Worm (Caenorhabditis elegans) whole organism, young adult: ENCODE results near the gene C33C12.4.

Experiments
- F22D6.2 ChIP-seq: sonication (generic microtip); optimal IDR thresholded peaks from 2 replicates; lab custom pipeline; 2016; ENCODE audit warnings: mild to moderate bottlenecking, missing genetic modification characterization, missing compliant biosample characterization
- F37B4.10 ChIP-seq: fragments of 200-800 bp; sonication (Bioruptor generic); IDR thresholded peaks from 2 replicates; pipeline ENCODE4 v1.3.6; 2022; ENCODE audit warnings: missing genetic modification characterization, missing compliant biosample characterization
- F52B5.7 ChIP-seq: sonication (generic microtip); optimal IDR thresholded peaks from 2 replicates; lab custom pipeline; 2016; ENCODE audit warnings: mild to moderate bottlenecking, missing genetic modification characterization, missing compliant biosample characterization
- F55B11.4 ChIP-seq: sonication (generic microtip); optimal IDR thresholded peaks from 2 replicates; lab custom pipeline; 2016; ENCODE audit warnings: missing compliant biosample characterization, missing genetic modification characterization, borderline replicate concordance; ENCODE audit not compliant: insufficient read depth
- T26A5.8 ChIP-seq: sonication (generic microtip); optimal IDR thresholded peaks from 2 replicates; lab custom pipeline; 2016; ENCODE audit warnings: missing genetic modification characterization, missing compliant biosample characterization
- ama-1 ChIP-seq, 3 experiments: fragments of 150-350 bp in 1 of 3; sonication (generic microtip) in 2 of 3; optimal IDR thresholded peaks; 2 replicates each; lab custom pipeline; 2014 to 2018; ENCODE audit warnings: missing biosample characterization in 2 of 3, missing genetic modification characterization in 2 of 3, missing genetic modification reagents in 2 of 3
- atf-7 ChIP-seq: sonication (generic microtip); optimal IDR thresholded peaks from 2 replicates; lab custom pipeline; 2017; ENCODE audit warnings: mild to moderate bottlenecking, missing genetic modification characterization, missing compliant biosample characterization
- bed-1 ChIP-seq: fragments of 200-800 bp; sonication (Bioruptor generic); IDR thresholded peaks from 2 replicates; pipeline ENCODE4 v1.3.6; 2022; ENCODE audit warnings: missing genetic modification reagents, missing genetic modification characterization, missing compliant biosample characterization
- bed-2 ChIP-seq: fragments of 200-800 bp; sonication (Bioruptor generic); IDR thresholded peaks from 2 replicates; pipeline ENCODE4 v1.3.6; 2022; ENCODE audit warnings: missing genetic modification reagents, missing genetic modification characterization, missing compliant biosample characterization
- cebp-1 ChIP-seq, 2 experiments: fragments of 200-800 bp in 1 of 2; sonication (Bioruptor generic) in 1 of 2; sonication (generic microtip) in 1 of 2; IDR thresholded peaks in 1 of 2; optimal IDR thresholded peaks in 1 of 2; 2 replicates each; pipeline versions ENCODE4 v1.3.6 to Lab custom; 2017 to 2022; ENCODE audit warnings: missing compliant biosample characterization in 2 of 2, missing genetic modification characterization in 2 of 2, mild to moderate bottlenecking in 1 of 2, missing genetic modification reagents in 1 of 2, moderate library complexity in 1 of 2
- ceh-27 ChIP-seq: fragments of 200-800 bp; sonication (Bioruptor generic); optimal IDR thresholded peaks from 2 replicates; lab custom pipeline; 2018; ENCODE audit warnings: mild to moderate bottlenecking, missing genetic modification characterization, moderate library complexity, missing compliant biosample characterization
- ceh-58 ChIP-seq: fragments of 200-800 bp; sonication (Bioruptor generic); IDR thresholded peaks from 2 replicates; pipeline ENCODE4 v1.3.6; 2022; ENCODE audit warnings: missing genetic modification characterization, missing compliant biosample characterization
- chd-7 ChIP-seq: sonication (generic microtip); optimal IDR thresholded peaks from 2 replicates; lab custom pipeline; 2016; ENCODE audit warnings: mild to moderate bottlenecking, missing genetic modification characterization, moderate library complexity, missing compliant biosample characterization
- die-1 ChIP-seq: sonication (generic microtip); optimal IDR thresholded peaks from 2 replicates; lab custom pipeline; 2016; ENCODE audit warnings: missing genotype, mild to moderate bottlenecking, missing genetic modification characterization, missing compliant biosample characterization
- egl-44 ChIP-seq: fragments of 200-800 bp; sonication (Bioruptor generic); IDR thresholded peaks from 2 replicates; pipeline ENCODE4 v1.3.6; 2022; ENCODE audit warnings: missing genetic modification reagents, missing genetic modification characterization, missing compliant biosample characterization
- ekl-4 ChIP-seq: fragments of 200-800 bp; sonication (Bioruptor generic); IDR thresholded peaks from 2 replicates; pipeline ENCODE4 v1.3.6; 2022; ENCODE audit warnings: missing genetic modification reagents, missing genetic modification characterization, missing compliant biosample characterization
- gei-17 ChIP-seq: fragments of 200-800 bp; sonication (Bioruptor generic); optimal IDR thresholded peaks from 2 replicates; lab custom pipeline; 2018; ENCODE audit warnings: mild to moderate bottlenecking, missing genetic modification characterization, missing compliant biosample characterization
- him-1 ChIP-seq: sonication (generic microtip); optimal IDR thresholded peaks from 2 replicates; lab custom pipeline; 2016; ENCODE audit warnings: missing genotype, missing genetic modification reagents, missing genetic modification characterization, missing compliant biosample characterization
- hlh-26 ChIP-seq: fragments of 200-800 bp; sonication (Bioruptor generic); conservative IDR thresholded peaks from 2 replicates; pipeline ENCODE4 v1.3.6; 2022; ENCODE audit warnings: missing genetic modification reagents, missing genetic modification characterization, missing compliant biosample characterization
- hmg-1.2 ChIP-seq: fragments of 200-800 bp; sonication (Bioruptor generic); IDR thresholded peaks from 2 replicates; pipeline ENCODE4 v1.3.6; 2022; ENCODE audit warnings: missing genetic modification reagents, missing genetic modification characterization, missing compliant biosample characterization
- let-526 ChIP-seq: fragments of 200-800 bp; sonication (Bioruptor generic); IDR thresholded peaks from 2 replicates; pipeline ENCODE4 v1.3.6; 2022; ENCODE audit warnings: missing genetic modification reagents, missing genetic modification characterization, missing compliant biosample characterization
- let-607 ChIP-seq, 2 experiments: fragments of 200-800 bp in 1 of 2; sonication (Bioruptor generic) in 1 of 2; sonication (generic microtip) in 1 of 2; optimal IDR thresholded peaks; 2 replicates each; lab custom pipeline; 2016 to 2018; ENCODE audit warnings: mild to moderate bottlenecking in 2 of 2, missing compliant biosample characterization in 2 of 2, missing genetic modification characterization in 2 of 2, moderate library complexity in 2 of 2, missing genotype in 1 of 2
- madf-10 ChIP-seq: sonication (generic microtip); optimal IDR thresholded peaks from 2 replicates; lab custom pipeline; 2016; ENCODE audit warnings: mild to moderate bottlenecking, missing genetic modification characterization, missing compliant biosample characterization
- madf-3 ChIP-seq: fragments of 200-800 bp; sonication (Bioruptor generic); IDR thresholded peaks from 2 replicates; pipeline ENCODE4 v1.3.6; 2022; ENCODE audit warnings: missing genetic modification reagents, missing genetic modification characterization, missing compliant biosample characterization
- mxl-1 ChIP-seq: sonication (generic microtip); optimal IDR thresholded peaks from 2 replicates; lab custom pipeline; 2016; ENCODE audit warnings: missing genetic modification characterization, missing compliant biosample characterization
- nhr-80 ChIP-seq: sonication (generic microtip); optimal IDR thresholded peaks from 2 replicates; lab custom pipeline; 2016; ENCODE audit warnings: missing genetic modification characterization, missing compliant biosample characterization
- rcor-1 ChIP-seq: fragments of 200-800 bp; sonication (Bioruptor generic); IDR thresholded peaks from 2 replicates; pipeline ENCODE4 v1.3.6; 2022; ENCODE audit warnings: missing genetic modification reagents, missing genetic modification characterization, missing compliant biosample characterization
- rec-8 ChIP-seq, 2 experiments: sonication (generic microtip); optimal IDR thresholded peaks; 2 replicates each; lab custom pipeline; 2016; ENCODE audit warnings: mild to moderate bottlenecking in 2 of 2, missing genetic modification characterization in 2 of 2, missing genetic modification reagents in 2 of 2, missing genotype in 2 of 2, missing biosample characterization in 1 of 2, missing compliant biosample characterization in 1 of 2, moderate library complexity in 1 of 2
- repo-1 ChIP-seq: sonication (generic microtip); optimal IDR thresholded peaks from 2 replicates; lab custom pipeline; 2017; ENCODE audit warnings: mild to moderate bottlenecking, missing genetic modification characterization, missing compliant biosample characterization
- snpc-4 ChIP-seq, 5 experiments: fragments of 150-350 bp in 1 of 5; sonication (generic microtip) in 4 of 5; optimal IDR thresholded peaks; 2 replicates each; lab custom pipeline; 2014 to 2018; ENCODE audit warnings: missing genetic modification characterization in 5 of 5, missing biosample characterization in 3 of 5, antibody characterized with exemption in 2 of 5, mild to moderate bottlenecking in 2 of 5, missing compliant biosample characterization in 2 of 5, missing genotype in 2 of 5, moderate library complexity in 2 of 5, missing genetic modification reagents in 1 of 5
- tbx-9 ChIP-seq: sonication (generic microtip); optimal IDR thresholded peaks from 2 replicates; lab custom pipeline; 2016; ENCODE audit warnings: borderline replicate concordance, missing genetic modification characterization, inconsistent platforms, missing compliant biosample characterization
- xnd-1 ChIP-seq: sonication (generic microtip); optimal IDR thresholded peaks from 2 replicates; lab custom pipeline; 2016; ENCODE audit warnings: missing genotype, missing genetic modification reagents, missing genetic modification characterization, missing compliant biosample characterization
- zfh-2 ChIP-seq: fragments of 200-800 bp; sonication (Bioruptor generic); conservative IDR thresholded peaks from 2 replicates; pipeline ENCODE4 v1.3.6; 2022; ENCODE audit warnings: missing genetic modification reagents, missing genetic modification characterization, missing compliant biosample characterization
- zim-3 ChIP-seq: sonication (generic microtip); optimal IDR thresholded peaks from 2 replicates; lab custom pipeline; 2017; ENCODE audit warnings: mild to moderate bottlenecking, missing genetic modification characterization, moderate library complexity, missing compliant biosample characterization
- ztf-25 ChIP-seq: fragments of 200-800 bp; sonication (Bioruptor generic); IDR thresholded peaks from 2 replicates; pipeline ENCODE4 v1.3.6; 2022; ENCODE audit warnings: missing genetic modification reagents, missing genetic modification characterization, missing compliant biosample characterization

C33C12.4 gene

DNA sequence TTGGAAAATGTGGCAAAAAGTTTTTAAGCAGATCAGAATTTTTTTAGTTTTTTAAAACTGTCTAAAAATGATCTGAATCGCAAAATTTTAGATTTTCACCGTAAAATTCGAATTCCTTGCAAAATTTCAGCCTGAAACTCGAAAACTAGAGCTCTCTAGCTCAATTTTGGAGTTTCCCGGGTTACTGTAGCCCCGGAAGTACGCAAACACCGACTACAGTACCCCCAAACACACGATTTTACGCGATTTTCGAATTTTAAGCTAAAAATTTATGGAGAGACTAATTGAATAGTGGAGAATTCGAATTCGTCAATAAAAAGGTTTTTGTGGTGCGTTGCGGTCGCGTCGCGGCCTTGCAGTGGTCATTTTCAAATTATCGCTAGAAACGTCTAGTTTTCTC is 20.5 kb upstream of the C33C12.4 start:
- TF ChIP-seq let-526, result no peak
- no peak for TF ChIP-seq tbx-9 (tag; lab: Kevin White, UChicago)
- no peak for TF ChIP-seq atf-7 (tag; lab: Kevin White, UChicago)
- TF ChIP-seq zim-3, result no peak
- no peak for TF ChIP-seq mxl-1 (tag; lab: Kevin White, UChicago)
- no peak for TF ChIP-seq hmg-1.2 (GFP tag; lab: Robert Waterston, UW)
- TF ChIP-seq cebp-1 (GFP tag; IDR thresholded peaks at IDR 0.05; lab: Robert Waterston, UW), result no peak
- no peak for TF ChIP-seq cebp-1 (tag; optimal IDR thresholded peaks at IDR 0.05; lab: Kevin White, UChicago)
- no peak for TF ChIP-seq ceh-58 (GFP tag; lab: Robert Waterston, UW)
- no peak for TF ChIP-seq F37B4.10 (GFP tag; lab: Robert Waterston, UW)
- no peak for TF ChIP-seq gei-17 (GFP tag; lab: Kevin White, UChicago)
- no peak for TF ChIP-seq F55B11.4 (tag; lab: Kevin White, UChicago)
- no peak for TF ChIP-seq F22D6.2 (tag; lab: Kevin White, UChicago)
- TF ChIP-seq madf-10 (tag; lab: Kevin White, UChicago), result no peak
- no peak for TF ChIP-seq ceh-27 (GFP tag; lab: Kevin White, UChicago)
- no peak for TF ChIP-seq bed-1 (GFP tag; lab: Robert Waterston, UW)
- TF ChIP-seq ama-1 (optimal IDR thresholded peaks at IDR 0.05; lab: Kevin White, UChicago), result no peak
- no peak for TF ChIP-seq ama-1 (GFP tag; optimal IDR thresholded peaks at IDR 0.05; lab: Kevin White, UChicago)
- TF ChIP-seq, all 124 proteins: peak for 0

DNA sequence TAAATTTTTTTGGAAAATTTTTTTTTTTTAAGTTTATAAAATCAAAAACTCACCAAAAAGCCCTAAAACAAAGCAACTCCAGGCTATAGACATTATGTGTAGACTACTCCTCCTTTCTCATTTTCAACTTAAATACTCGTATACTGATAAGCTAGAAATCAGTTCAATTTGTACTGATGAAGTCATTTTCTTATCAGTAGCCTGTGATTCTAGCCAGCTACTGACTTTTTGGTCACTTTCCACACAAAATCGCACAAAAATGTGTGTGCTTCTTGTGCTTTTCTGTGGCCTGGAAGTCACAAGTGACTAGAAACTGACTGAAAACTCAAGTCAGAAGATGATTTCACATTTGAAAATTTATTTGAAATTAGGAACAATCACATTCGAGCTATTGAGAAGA is 20.1 kb upstream of the C33C12.4 start, which contains the start of gene gba-2:
Gene gba-2, minus strand, starts transcription at position 106 of the 400 bp plus-strand sequence.
- no peak for TF ChIP-seq T26A5.8 (tag; lab: Kevin White, UChicago)
- TF ChIP-seq die-1 (tag; lab: Kevin White, UChicago), result no peak
- TF ChIP-seq egl-44 (GFP tag; lab: Robert Waterston, UW), result no peak
- peak; percentile 50 for TF ChIP-seq nhr-80
- no peak for TF ChIP-seq ztf-25

DNA sequence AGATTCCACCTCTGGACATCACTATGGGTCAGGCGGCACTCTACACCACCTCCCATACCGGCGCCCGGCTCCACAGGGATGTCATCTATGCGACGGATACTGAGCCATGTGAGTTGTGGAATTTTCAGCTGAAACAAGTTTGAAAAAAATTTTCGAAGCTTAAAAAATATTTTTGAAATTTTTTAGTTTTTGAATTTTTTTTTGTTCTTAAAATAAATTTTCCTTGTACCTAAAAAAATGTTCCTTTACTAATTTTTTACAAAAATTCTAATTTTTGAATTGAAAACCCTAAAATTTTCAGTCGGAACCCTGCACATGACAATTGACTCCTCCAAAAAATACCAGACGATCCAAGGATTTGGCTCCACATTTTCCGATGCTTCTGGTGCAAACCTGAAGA is 11.5 kb upstream of the C33C12.4 start:
- TF ChIP-seq nhr-80 (no peak), gei-17 (GFP tag; lab: Kevin White, UChicago) (no peak), xnd-1 (no peak), hlh-26 (no peak), F55B11.4 (tag; lab: Kevin White, UChicago) (no peak), cebp-1 (GFP tag; IDR thresholded peaks at IDR 0.05; lab: Robert Waterston, UW) (no peak), cebp-1 (tag; optimal IDR thresholded peaks at IDR 0.05; lab: Kevin White, UChicago) (no peak), repo-1 (tag; lab: Kevin White, UChicago) (no peak), bed-2 (GFP tag; lab: Robert Waterston, UW) (no peak), rcor-1 (GFP tag; lab: Robert Waterston, UW) (no peak), madf-3 (GFP tag; lab: Robert Waterston, UW) (no peak), F52B5.7 (no peak)

DNA sequence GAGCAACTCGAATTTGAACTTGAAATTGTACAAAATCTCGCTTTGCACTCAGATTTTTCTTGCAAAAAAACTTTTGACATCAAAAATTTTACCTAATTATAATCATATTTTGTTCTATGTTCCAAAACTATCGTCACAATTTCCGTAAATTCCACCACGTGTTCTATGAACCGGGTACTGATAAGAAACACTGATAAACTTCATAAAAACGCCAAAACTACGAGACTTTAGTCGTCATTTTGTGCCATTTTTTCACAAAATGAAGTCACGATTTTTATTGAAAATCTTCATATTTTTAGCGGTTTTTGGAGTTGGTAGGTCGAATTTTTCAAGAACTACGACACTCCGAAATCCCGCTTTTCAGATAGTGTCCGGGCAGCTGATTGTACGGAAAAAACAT is 10.4 kb upstream of the C33C12.4 start, which contains the start of gene gba-1:
Gene gba-1, plus strand, starts transcription at position 54 of the 400 bp plus-strand sequence.
- no peak for TF ChIP-seq F22D6.2 (tag; lab: Kevin White, UChicago)
- peak; percentile 38 for TF ChIP-seq nhr-80
- TF ChIP-seq, all 124 proteins: peak for 1

DNA sequence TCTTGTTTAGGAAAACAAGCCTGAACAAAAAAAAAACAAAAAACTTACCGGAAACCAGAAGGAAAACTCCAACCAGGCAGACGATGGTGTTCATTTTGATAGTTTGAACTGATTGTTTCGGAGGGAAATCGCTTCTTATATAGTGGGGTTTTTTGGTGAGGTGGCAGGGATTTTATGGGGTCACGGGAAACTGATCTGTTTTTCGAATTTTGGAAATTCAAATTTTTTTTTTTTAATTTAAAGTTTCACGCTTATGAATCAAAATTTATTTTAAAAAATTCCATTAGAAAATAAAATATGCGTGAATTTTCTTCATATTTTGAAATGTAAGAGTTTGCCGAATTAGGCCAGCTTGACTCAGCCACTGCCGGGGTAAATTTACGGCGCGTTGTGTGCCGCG is 9.1 kb upstream of the C33C12.4 start, which contains the start of gene C33C12.7:
Gene C33C12.7, minus strand, starts transcription at position 101 of the 400 bp plus-strand sequence.
- no peak for TF ChIP-seq hmg-1.2 (GFP tag; lab: Robert Waterston, UW)
- no peak for TF ChIP-seq rec-8 (tag; optimal IDR thresholded peaks at IDR 0.05; lab: Kevin White, UChicago)
- no peak for TF ChIP-seq let-607 (tag; optimal IDR thresholded peaks at IDR 0.05; lab: Kevin White, UChicago)
- TF ChIP-seq zfh-2 (GFP tag; lab: Robert Waterston, UW), result no peak
- no peak for TF ChIP-seq snpc-4 (GFP tag; optimal IDR thresholded peaks at IDR 0.05; lab: Kevin White, UChicago)
- TF ChIP-seq snpc-4 (tag; optimal IDR thresholded peaks at IDR 0.05; lab: Kevin White, UChicago), result no peak
- no peak for TF ChIP-seq chd-7 (tag; lab: Kevin White, UChicago)
- TF ChIP-seq ztf-25, result no peak
- no peak for TF ChIP-seq him-1 (tag; lab: Kevin White, UChicago)
- no peak for TF ChIP-seq ekl-4 (GFP tag; lab: Robert Waterston, UW)
